Fruit fly (Drosophila melanogaster) whole organism, larva: ENCODE results near the gene CG45492.
"Not testable (repeated sequence)": the region's sequence is repeated elsewhere in the genome, so short reads cannot be mapped to it uniquely, and the experiment has no call there.

Experiments used
- noc ChIP-seq: fragments of 200-800 bp; sonication (Bioruptor generic); optimal IDR thresholded peaks from 3 replicates; lab custom pipeline; 2019; ENCODE audit warnings: missing biosample characterization, mild to moderate bottlenecking, missing genetic modification characterization, moderate library complexity

The CG45492 gene

DNA sequence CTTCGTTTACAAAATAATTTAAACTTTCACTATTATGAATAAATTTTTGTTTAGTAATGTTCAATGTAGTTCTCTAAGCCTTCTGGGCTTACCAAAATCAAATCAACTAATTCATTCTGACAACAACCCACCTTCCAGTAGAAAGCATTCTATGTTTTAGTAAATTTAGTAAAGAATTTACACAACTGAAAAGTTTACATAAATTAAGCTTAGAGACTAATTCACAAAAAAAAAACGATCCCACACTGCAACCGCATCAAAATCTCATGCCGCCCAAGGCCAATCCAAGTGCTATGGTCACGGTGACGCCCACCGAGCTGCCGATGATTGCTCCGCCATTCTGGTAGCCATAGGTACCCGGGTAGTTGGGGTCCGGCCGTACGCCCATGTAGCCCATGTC lies at the start of gene CG45492:
TSS of gene CG45492 (minus strand) at position 101 of the 400 bp plus-strand sequence.
- not testable (repeated sequence) for TF ChIP-seq noc (tag; lab: Kevin White, UChicago)

DNA sequence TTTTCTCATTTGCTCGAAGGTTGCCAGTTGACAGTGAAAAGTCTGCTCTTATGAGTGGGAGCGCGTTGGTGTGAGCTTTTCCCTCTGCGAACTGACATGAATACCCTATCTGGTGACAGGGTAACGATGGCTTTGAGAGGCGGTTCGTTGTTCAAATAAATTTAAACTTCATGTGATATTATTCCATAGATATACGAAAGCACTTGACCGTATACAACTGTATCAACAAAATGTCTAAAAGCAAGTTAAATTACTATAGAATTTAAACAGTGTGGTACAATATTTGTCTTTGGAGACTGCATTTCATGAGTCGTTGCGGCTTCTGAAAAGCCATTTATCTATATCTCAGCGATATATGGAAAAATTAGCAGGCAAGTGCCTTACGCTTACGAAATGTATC lies 20.3 kb upstream of the CG45492 start:
- peak; percentile 34 for TF ChIP-seq noc (tag; lab: Kevin White, UChicago)

DNA sequence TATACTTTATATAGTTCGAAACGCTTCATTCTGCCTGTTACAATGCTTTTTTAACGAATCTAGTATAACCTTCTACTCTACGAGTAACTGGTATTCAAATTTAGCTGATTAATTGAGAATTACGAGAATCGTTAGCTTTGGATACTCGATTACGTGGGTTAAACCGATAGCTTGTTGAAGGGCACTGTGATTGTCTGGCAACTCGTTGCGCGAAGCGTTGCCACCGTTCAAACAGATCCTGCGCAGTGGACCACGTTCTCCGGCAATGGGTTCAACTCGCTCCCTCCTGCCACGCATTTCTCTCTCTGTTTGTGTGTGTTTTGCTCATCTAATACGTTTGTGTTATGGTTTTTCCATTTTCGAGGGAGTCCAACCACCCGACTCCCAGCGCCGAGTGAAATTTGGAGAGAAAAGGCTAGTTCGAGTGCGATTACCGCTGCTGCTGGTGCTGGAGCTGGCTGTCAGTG lies 17.0 kb upstream of the CG45492 start, which contains the start of gene Nep3:
TSS of gene Nep3 (plus strand) at position 417 of the 467 bp plus-strand sequence.
- TF ChIP-seq noc (tag; lab: Kevin White, UChicago): no peak

DNA sequence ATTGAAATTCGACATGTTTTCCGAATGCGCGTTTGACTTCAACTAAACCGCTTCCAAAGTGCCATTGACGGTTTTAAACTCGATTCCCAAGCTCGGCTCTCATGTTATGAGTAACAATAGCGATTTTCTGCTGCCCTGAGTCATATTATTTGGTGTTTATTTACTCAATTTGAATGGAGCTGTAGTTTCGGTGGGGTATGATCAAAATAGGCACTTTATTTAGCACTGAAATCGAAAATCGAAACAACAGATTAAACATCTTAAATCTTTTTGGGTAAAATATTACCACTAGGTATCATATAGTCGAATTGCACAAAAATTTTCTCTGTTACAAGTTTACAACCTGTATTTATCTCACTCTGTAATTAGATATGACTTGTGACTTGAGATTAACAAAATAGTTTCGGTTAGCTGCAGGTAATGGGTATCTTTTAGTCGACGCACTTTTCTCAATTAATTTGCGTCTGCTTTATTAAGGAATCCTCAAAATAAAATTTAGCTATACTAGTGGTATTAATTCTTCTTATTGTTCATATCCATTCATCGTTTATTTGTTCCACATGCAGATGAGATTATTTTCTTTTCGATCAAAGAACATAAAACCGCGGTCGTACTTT lies 15.5 kb upstream of the CG45492 start, which contains the start of gene CG12655:
TSS of gene CG12655 (minus strand) at position 51 of the 617 bp plus-strand sequence.
- no peak for TF ChIP-seq noc (tag; lab: Kevin White, UChicago)

DNA sequence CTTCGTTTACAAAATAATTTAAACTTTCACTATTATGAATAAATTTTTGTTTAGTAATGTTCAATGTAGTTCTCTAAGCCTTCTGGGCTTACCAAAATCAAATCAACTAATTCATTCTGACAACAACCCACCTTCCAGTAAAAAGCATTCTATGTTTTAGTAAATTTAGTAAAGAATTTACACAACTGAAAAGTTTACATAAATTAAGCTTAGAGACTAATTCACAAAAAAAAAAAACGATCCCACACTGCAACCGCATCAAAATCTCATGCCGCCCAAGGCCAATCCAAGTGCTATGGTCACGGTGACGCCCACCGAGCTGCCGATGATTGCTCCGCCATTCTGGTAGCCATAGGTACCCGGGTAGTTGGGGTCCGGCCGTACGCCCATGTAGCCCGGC lies 14.3 kb upstream of the CG45492 start, which contains the start of gene CG43784:
TSS of gene CG43784 (minus strand) at position 101 of the 400 bp plus-strand sequence.
- not testable (repeated sequence) for TF ChIP-seq noc (tag; lab: Kevin White, UChicago)

DNA sequence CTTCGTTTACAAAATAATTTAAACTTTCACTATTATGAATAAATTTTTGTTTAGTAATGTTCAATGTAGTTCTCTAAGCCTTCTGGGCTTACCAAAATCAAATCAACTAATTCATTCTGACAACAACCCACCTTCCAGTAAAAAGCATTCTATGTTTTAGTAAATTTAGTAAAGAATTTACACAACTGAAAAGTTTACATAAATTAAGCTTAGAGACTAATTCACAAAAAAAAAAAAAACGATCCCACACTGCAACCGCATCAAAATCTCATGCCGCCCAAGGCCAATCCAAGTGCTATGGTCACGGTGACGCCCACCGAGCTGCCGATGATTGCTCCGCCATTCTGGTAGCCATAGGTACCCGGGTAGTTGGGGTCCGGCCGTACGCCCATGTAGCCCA lies 9.6 kb upstream of the CG45492 start, which contains the start of gene CG45494:
TSS of gene CG45494 (minus strand) at position 101 of the 400 bp plus-strand sequence.
- not testable (repeated sequence) for TF ChIP-seq noc (tag; lab: Kevin White, UChicago)

DNA sequence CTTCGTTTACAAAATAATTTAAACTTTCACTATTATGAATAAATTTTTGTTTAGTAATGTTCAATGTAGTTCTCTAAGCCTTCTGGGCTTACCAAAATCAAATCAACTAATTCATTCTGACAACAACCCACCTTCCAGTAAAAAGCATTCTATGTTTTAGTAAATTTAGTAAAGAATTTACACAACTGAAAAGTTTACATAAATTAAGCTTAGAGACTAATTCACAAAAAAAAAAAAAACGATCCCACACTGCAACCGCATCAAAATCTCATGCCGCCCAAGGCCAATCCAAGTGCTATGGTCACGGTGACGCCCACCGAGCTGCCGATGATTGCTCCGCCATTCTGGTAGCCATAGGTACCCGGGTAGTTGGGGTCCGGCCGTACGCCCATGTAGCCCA lies 4.8 kb upstream of the CG45492 start, which contains the start of gene CG45493:
TSS of gene CG45493 (minus strand) at position 101 of the 400 bp plus-strand sequence.
- TF ChIP-seq noc (tag; lab: Kevin White, UChicago): not testable (repeated sequence)

DNA sequence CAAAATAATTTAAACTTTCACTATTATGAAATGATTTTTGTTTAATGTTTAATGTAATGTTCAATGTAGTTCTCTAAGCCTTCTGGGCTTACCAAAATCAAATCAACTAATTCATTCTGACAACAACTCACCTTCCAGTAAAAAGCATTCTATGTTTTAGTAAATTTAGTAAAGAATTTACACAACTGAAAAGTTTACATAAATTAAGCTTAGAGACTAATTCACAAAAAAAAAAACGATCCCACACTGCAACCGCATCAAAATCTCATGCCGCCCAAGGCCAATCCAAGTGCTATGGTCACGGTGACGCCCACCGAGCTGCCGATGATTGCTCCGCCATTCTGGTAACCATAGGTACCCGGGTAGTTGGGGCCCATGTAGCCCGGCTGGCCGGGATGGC lies 5.1 kb downstream of the CG45492 start, which contains the start of gene CG45491:
TSS of gene CG45491 (minus strand) at position 101 of the 400 bp plus-strand sequence.
- not testable (repeated sequence) for TF ChIP-seq noc (tag; lab: Kevin White, UChicago)

DNA sequence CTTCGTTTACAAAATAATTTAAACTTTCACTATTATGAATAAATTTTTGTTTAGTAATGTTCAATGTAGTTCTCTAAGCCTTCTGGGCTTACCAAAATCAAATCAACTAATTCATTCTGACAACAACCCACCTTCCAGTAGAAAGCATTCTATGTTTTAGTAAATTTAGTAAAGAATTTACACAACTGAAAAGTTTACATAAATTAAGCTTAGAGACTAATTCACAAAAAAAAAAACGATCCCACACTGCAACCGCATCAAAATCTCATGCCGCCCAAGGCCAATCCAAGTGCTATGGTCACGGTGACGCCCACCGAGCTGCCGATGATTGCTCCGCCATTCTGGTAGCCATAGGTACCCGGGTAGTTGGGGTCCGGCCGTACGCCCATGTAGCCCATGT lies 9.8 kb downstream of the CG45492 start, which contains the start of gene CG45490:
TSS of gene CG45490 (minus strand) at position 101 of the 400 bp plus-strand sequence.
- TF ChIP-seq noc (tag; lab: Kevin White, UChicago): not testable (repeated sequence)

DNA sequence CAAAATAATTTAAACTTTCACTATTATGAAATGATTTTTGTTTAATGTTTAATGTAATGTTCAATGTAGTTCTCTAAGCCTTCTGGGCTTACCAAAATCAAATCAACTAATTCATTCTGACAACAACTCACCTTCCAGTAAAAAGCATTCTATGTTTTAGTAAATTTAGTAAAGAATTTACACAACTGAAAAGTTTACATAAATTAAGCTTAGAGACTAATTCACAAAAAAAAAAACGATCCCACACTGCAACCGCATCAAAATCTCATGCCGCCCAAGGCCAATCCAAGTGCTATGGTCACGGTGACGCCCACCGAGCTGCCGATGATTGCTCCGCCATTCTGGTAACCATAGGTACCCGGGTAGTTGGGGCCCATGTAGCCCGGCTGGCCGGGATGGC lies 14.9 kb downstream of the CG45492 start, which contains the start of gene CG45489:
TSS of gene CG45489 (minus strand) at position 101 of the 400 bp plus-strand sequence.
- not testable (repeated sequence) for TF ChIP-seq noc (tag; lab: Kevin White, UChicago)

DNA sequence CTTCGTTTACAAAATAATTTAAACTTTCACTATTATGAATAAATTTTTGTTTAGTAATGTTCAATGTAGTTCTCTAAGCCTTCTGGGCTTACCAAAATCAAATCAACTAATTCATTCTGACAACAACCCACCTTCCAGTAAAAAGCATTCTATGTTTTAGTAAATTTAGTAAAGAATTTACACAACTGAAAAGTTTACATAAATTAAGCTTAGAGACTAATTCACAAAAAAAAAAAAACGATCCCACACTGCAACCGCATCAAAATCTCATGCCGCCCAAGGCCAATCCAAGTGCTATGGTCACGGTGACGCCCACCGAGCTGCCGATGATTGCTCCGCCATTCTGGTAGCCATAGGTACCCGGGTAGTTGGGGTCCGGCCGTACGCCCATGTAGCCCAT lies 23.6 kb downstream of the CG45492 start, which contains the start of gene CG45488:
TSS of gene CG45488 (minus strand) at position 101 of the 400 bp plus-strand sequence.
- not testable (repeated sequence) for TF ChIP-seq noc (tag; lab: Kevin White, UChicago)

DNA sequence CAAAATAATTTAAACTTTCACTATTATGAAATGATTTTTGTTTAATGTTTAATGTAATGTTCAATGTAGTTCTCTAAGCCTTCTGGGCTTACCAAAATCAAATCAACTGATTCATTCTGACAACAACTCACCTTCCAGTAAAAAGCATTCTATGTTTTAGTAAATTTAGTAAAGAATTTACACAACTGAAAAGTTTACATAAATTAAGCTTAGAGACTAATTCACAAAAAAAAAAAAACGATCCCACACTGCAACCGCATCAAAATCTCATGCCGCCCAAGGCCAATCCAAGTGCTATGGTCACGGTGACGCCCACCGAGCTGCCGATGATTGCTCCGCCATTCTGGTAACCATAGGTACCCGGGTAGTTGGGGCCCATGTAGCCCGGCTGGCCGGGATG lies 28.8 kb downstream of the CG45492 start, which contains the start of gene CG45487:
TSS of gene CG45487 (minus strand) at position 101 of the 400 bp plus-strand sequence.
- not testable (repeated sequence) for TF ChIP-seq noc (tag; lab: Kevin White, UChicago)

DNA sequence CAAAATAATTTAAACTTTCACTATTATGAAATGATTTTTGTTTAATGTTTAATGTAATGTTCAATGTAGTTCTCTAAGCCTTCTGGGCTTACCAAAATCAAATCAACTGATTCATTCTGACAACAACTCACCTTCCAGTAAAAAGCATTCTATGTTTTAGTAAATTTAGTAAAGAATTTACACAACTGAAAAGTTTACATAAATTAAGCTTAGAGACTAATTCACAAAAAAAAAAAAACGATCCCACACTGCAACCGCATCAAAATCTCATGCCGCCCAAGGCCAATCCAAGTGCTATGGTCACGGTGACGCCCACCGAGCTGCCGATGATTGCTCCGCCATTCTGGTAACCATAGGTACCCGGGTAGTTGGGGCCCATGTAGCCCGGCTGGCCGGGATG lies 33.9 kb downstream of the CG45492 start, which contains the start of gene CG45486:
TSS of gene CG45486 (minus strand) at position 101 of the 400 bp plus-strand sequence.
- not testable (repeated sequence) for TF ChIP-seq noc (tag; lab: Kevin White, UChicago)

DNA sequence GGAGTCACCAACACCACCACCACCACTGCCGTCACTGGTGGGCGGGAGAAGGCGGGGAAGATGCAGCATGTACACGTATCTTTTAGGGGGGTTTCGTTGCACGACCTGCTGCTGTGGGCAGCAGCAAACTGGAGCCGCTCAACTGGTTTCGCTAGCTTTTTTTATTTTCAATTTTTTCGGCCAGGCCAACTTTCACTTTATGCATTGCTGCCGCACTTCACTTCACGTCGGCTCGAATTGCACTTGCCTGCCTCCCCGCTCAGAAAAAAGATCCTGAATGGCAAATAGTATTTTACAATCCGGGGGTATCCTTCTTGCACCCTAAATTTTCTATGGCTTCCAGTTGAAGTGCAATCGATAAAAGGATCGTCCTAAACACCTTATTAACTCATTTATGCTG lies 44.0 kb downstream of the CG45492 start:
- no peak for TF ChIP-seq noc (tag; lab: Kevin White, UChicago)

DNA sequence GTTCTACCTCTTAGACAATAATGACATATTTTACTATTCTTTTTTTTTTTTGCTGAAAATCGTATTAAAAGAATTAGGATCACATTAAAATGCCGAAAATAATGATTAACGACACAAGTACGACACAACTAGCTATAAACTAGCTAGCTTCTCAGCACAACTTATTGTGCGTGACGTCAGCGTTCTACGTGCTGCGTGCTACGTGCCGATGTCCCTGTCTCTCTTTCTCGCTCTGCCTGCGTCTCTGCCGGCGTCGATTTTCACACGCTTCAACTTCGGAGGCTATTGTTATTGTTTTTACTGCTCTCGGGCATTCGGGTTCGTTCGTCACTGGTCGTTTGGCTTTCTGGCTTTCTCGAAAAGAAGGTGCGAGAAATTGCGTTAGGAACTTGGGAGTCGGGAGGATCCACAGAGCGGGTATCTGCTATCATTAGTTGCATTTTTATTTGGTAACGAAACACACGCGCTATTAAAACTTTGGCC lies 45.9 kb downstream of the CG45492 start:
- TF ChIP-seq noc (tag; lab: Kevin White, UChicago): no peak
